Worm (Caenorhabditis elegans) whole organism, late embryonic: ENCODE results near the gene riok-3.

Experiments
- C08G9.2 ChIP-seq: sonication (generic microtip); optimal IDR thresholded peaks from 2 replicates; lab custom pipeline; 2016; ENCODE audit warnings: mild to moderate bottlenecking, missing genetic modification characterization, moderate library complexity, missing compliant biosample characterization
- C38D4.7 ChIP-seq: fragments of 200-800 bp; sonication (Bioruptor generic); optimal IDR thresholded peaks from 2 replicates; lab custom pipeline; 2018; ENCODE audit warnings: mild to moderate bottlenecking, missing genetic modification characterization, moderate library complexity, missing compliant biosample characterization
- K02D7.2 ChIP-seq: sonication (generic microtip); optimal IDR thresholded peaks from 2 replicates; lab custom pipeline; 2017; ENCODE audit warnings: mild to moderate bottlenecking, missing genetic modification characterization, missing compliant biosample characterization
- K09A11.1 ChIP-seq: sonication (generic microtip); optimal IDR thresholded peaks from 2 replicates; lab custom pipeline; 2017; ENCODE audit warnings: antibody characterized with exemption, mild to moderate bottlenecking, missing genetic modification characterization, missing compliant biosample characterization; ENCODE audit not compliant: insufficient read depth
- T23F11.4 ChIP-seq: fragments of 200-800 bp; sonication (Bioruptor generic); optimal IDR thresholded peaks from 2 replicates; lab custom pipeline; 2018; ENCODE audit warnings: mild to moderate bottlenecking, missing genetic modification characterization, missing compliant biosample characterization
- ama-1 ChIP-seq: fragments of 150-350 bp; optimal IDR thresholded peaks from 2 replicates; lab custom pipeline; 2014
- ceh-22 ChIP-seq: sonication (generic microtip); optimal IDR thresholded peaks from 2 replicates; lab custom pipeline; 2017; ENCODE audit warnings: missing biosample characterization, missing genetic modification characterization
- ceh-24 ChIP-seq: sonication (generic microtip); optimal IDR thresholded peaks from 2 replicates; lab custom pipeline; 2016; ENCODE audit warnings: mild to moderate bottlenecking, missing genetic modification characterization, missing compliant biosample characterization
- ceh-31 ChIP-seq: sonication (generic microtip); optimal IDR thresholded peaks from 2 replicates; lab custom pipeline; 2016; ENCODE audit warnings: missing genetic modification characterization, missing compliant biosample characterization
- ceh-34 ChIP-seq: sonication (generic microtip); optimal IDR thresholded peaks from 2 replicates; lab custom pipeline; 2016; ENCODE audit warnings: mild to moderate bottlenecking, missing genetic modification characterization, missing compliant biosample characterization
- ceh-48 ChIP-seq: sonication (generic microtip); optimal IDR thresholded peaks from 2 replicates; lab custom pipeline; 2016; ENCODE audit warnings: missing genetic modification characterization, inconsistent platforms, missing compliant biosample characterization
- ceh-6 ChIP-seq: fragments of 200-800 bp; sonication (Bioruptor generic); optimal IDR thresholded peaks from 2 replicates; lab custom pipeline; 2018; ENCODE audit warnings: mild to moderate bottlenecking, missing genetic modification characterization, missing compliant biosample characterization
- ceh-9 ChIP-seq: sonication (generic microtip); optimal IDR thresholded peaks from 2 replicates; lab custom pipeline; 2016; ENCODE audit warnings: mild to moderate bottlenecking, missing genetic modification characterization, inconsistent platforms, missing compliant biosample characterization
- che-1 ChIP-seq: sonication (generic microtip); optimal IDR thresholded peaks from 2 replicates; lab custom pipeline; 2016; ENCODE audit warnings: mild to moderate bottlenecking, missing genetic modification characterization, missing compliant biosample characterization
- elt-2 ChIP-seq: sonication (generic microtip); optimal IDR thresholded peaks from 2 replicates; lab custom pipeline; 2016; ENCODE audit warnings: missing genetic modification reagents, missing genetic modification characterization, missing compliant biosample characterization
- elt-4 ChIP-seq: sonication (generic microtip); optimal IDR thresholded peaks from 2 replicates; lab custom pipeline; 2016; ENCODE audit warnings: missing genetic modification characterization, missing compliant biosample characterization
- ets-4 ChIP-seq: sonication (generic microtip); optimal IDR thresholded peaks from 2 replicates; lab custom pipeline; 2016; ENCODE audit warnings: missing genetic modification characterization, missing compliant biosample characterization
- eyg-1 ChIP-seq: sonication (generic microtip); optimal IDR thresholded peaks from 2 replicates; lab custom pipeline; 2016; ENCODE audit warnings: missing genotype, missing genetic modification characterization, missing compliant biosample characterization
- fax-1 ChIP-seq: sonication (generic microtip); optimal IDR thresholded peaks from 2 replicates; lab custom pipeline; 2016; ENCODE audit warnings: missing genotype, missing genetic modification characterization, missing compliant biosample characterization
- fkh-6 ChIP-seq: sonication (generic microtip); optimal IDR thresholded peaks from 2 replicates; lab custom pipeline; 2016; ENCODE audit warnings: missing genetic modification characterization, missing compliant biosample characterization
- hlh-13 ChIP-seq: fragments of 200-800 bp; sonication (Bioruptor generic); optimal IDR thresholded peaks from 2 replicates; lab custom pipeline; 2018; ENCODE audit warnings: mild to moderate bottlenecking, missing genetic modification characterization, missing compliant biosample characterization
- hlh-15 ChIP-seq: sonication (generic microtip); optimal IDR thresholded peaks from 2 replicates; lab custom pipeline; 2016; ENCODE audit warnings: missing genetic modification characterization, missing compliant biosample characterization
- hlh-30 ChIP-seq: sonication (generic microtip); optimal IDR thresholded peaks from 2 replicates; lab custom pipeline; 2017; ENCODE audit warnings: antibody characterized with exemption, missing genetic modification characterization, missing compliant biosample characterization; ENCODE audit not compliant: insufficient read depth
- hlh-6 ChIP-seq: sonication (generic microtip); optimal IDR thresholded peaks from 2 replicates; lab custom pipeline; 2016; ENCODE audit warnings: missing genotype, missing genetic modification characterization, missing compliant biosample characterization
- lim-6 ChIP-seq: sonication (generic microtip); optimal IDR thresholded peaks from 2 replicates; lab custom pipeline; 2016; ENCODE audit warnings: missing genetic modification characterization, missing compliant biosample characterization
- mec-3 ChIP-seq: sonication (generic microtip); optimal IDR thresholded peaks from 2 replicates; lab custom pipeline; 2016; ENCODE audit warnings: borderline replicate concordance, missing genetic modification characterization, missing compliant biosample characterization
- nfya-1 ChIP-seq: sonication (generic microtip); optimal IDR thresholded peaks from 2 replicates; lab custom pipeline; 2017; ENCODE audit warnings: missing genetic modification characterization, mild to moderate bottlenecking, missing compliant biosample characterization, antibody characterized with exemption, moderate library complexity
- nhr-232 ChIP-seq: sonication (generic microtip); optimal IDR thresholded peaks from 2 replicates; lab custom pipeline; 2016; ENCODE audit warnings: missing genetic modification characterization, missing compliant biosample characterization
- npax-4 ChIP-seq: sonication (generic microtip); optimal IDR thresholded peaks from 2 replicates; lab custom pipeline; 2016; ENCODE audit warnings: missing genetic modification characterization, missing compliant biosample characterization
- odd-2 ChIP-seq: sonication (generic microtip); optimal IDR thresholded peaks from 2 replicates; lab custom pipeline; 2017; ENCODE audit warnings: antibody characterized with exemption, mild to moderate bottlenecking, missing genetic modification characterization, missing compliant biosample characterization
- pag-3 ChIP-seq: sonication (generic microtip); optimal IDR thresholded peaks from 2 replicates; lab custom pipeline; 2016; ENCODE audit warnings: missing compliant biosample characterization, missing genetic modification characterization, borderline replicate concordance
- pat-9 ChIP-seq: fragments of 200-800 bp; sonication (Bioruptor generic); optimal IDR thresholded peaks from 2 replicates; lab custom pipeline; 2018; ENCODE audit warnings: mild to moderate bottlenecking, missing genetic modification characterization, moderate library complexity, missing compliant biosample characterization
- pax-1 ChIP-seq: fragments of 150-350 bp; optimal IDR thresholded peaks from 2 replicates; lab custom pipeline; 2014; ENCODE audit warnings: missing biosample characterization, missing genetic modification characterization
- pha-2 ChIP-seq: sonication (generic microtip); optimal IDR thresholded peaks from 2 replicates; lab custom pipeline; 2017; ENCODE audit warnings: mild to moderate bottlenecking, missing genetic modification characterization, missing compliant biosample characterization
- pqm-1 ChIP-seq: sonication (generic microtip); optimal IDR thresholded peaks from 2 replicates; lab custom pipeline; 2016; ENCODE audit warnings: missing genetic modification characterization, missing compliant biosample characterization
- ref-2 ChIP-seq: sonication (generic microtip); optimal IDR thresholded peaks from 2 replicates; lab custom pipeline; 2016; ENCODE audit warnings: missing genetic modification characterization, missing compliant biosample characterization
- rnt-1 ChIP-seq: sonication (generic microtip); optimal IDR thresholded peaks from 2 replicates; lab custom pipeline; 2016; ENCODE audit warnings: missing genetic modification characterization, missing compliant biosample characterization
- sox-4 ChIP-seq: sonication (generic microtip); optimal IDR thresholded peaks from 2 replicates; lab custom pipeline; 2017; ENCODE audit warnings: mild to moderate bottlenecking, missing genetic modification characterization, inconsistent platforms, missing compliant biosample characterization
- syd-9 ChIP-seq: sonication (generic microtip); optimal IDR thresholded peaks from 2 replicates; lab custom pipeline; 2016; ENCODE audit warnings: mild to moderate bottlenecking, missing genetic modification characterization, moderate library complexity, missing compliant biosample characterization
- tbx-2 ChIP-seq: sonication (generic microtip); optimal IDR thresholded peaks from 2 replicates; lab custom pipeline; 2016; ENCODE audit warnings: missing genetic modification characterization, missing compliant biosample characterization
- tbx-7 ChIP-seq: sonication (generic microtip); optimal IDR thresholded peaks from 2 replicates; lab custom pipeline; 2016; ENCODE audit warnings: missing genotype, missing genetic modification characterization, missing compliant biosample characterization
- ttx-3 ChIP-seq: sonication (generic microtip); optimal IDR thresholded peaks from 2 replicates; lab custom pipeline; 2016; ENCODE audit warnings: missing genetic modification reagents, missing genetic modification characterization, missing compliant biosample characterization
- unc-3 ChIP-seq, 2 experiments: fragments of 200-800 bp in 1 of 2; sonication (Bioruptor generic) in 1 of 2; sonication (generic microtip) in 1 of 2; conservative IDR thresholded peaks in 1 of 2; optimal IDR thresholded peaks in 1 of 2; 2 replicates each; pipeline versions ENCODE4 v1.3.6 to Lab custom; 2016 to 2022; ENCODE audit warnings: missing compliant biosample characterization in 2 of 2, missing genetic modification characterization in 2 of 2, missing genetic modification reagents in 1 of 2
- unc-55 ChIP-seq: sonication (generic microtip); optimal IDR thresholded peaks from 2 replicates; lab custom pipeline; 2017; ENCODE audit warnings: missing biosample characterization, missing genetic modification reagents, missing genetic modification characterization
- unc-86 ChIP-seq: sonication (generic microtip); optimal IDR thresholded peaks from 2 replicates; lab custom pipeline; 2016; ENCODE audit warnings: missing genetic modification characterization, missing compliant biosample characterization
- ztf-16 ChIP-seq: sonication (generic microtip); optimal IDR thresholded peaks from 2 replicates; lab custom pipeline; 2017; ENCODE audit warnings: missing genetic modification characterization, missing compliant biosample characterization

Gene riok-3

DNA sequence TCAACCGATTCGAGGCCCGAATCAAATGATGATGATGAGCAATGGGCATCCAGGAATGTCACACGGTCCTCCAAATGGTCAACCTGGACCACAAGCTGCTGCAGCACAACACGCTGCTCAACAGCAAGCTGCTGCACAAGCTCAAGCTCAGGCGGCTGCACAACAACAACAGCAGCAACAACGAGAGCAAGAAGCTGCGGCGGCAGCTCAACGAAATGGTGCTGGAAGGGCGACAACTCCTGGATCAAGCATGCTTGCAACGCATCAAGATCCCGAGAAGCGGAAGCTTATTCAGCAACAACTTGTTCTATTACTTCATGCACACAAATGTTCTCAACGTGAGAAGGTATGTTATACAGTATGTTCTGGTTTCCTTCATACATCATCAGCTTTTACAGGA, 36.8 kb downstream of the riok-3 start:
- TF ChIP-seq unc-3 (GFP tag; conservative IDR thresholded peaks at IDR 0.05; lab: Robert Waterston, UW) (no peak), unc-3 (tag; optimal IDR thresholded peaks at IDR 0.05; lab: Kevin White, UChicago) (no peak), pqm-1 (tag; lab: Kevin White, UChicago) (no peak), hlh-30 (tag; lab: Kevin White, UChicago) (no peak), che-1 (no peak)

DNA sequence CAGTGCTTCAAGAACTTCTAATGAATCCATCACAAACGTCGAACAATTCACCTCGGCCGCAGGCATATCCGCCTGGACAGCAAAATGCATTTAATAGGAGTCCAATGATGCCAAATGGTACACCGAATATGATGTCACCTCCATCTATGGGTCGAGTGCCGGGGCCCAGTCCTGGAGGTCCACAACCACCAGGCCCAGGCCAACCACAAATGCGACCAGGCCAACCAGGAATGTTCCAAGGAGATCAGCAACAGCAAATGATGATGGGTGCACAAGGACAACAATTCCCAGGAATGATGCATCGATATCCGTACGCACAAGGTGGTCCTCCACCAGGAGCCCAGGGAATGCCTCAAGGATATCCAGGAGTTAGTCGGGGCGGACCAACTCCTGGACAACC, 37.7 kb downstream of the riok-3 start:
- TF ChIP-seq elt-4 (tag; lab: Kevin White, UChicago): no peak
- TF ChIP-seq mec-3: peak; percentile 37
- TF ChIP-seq ref-2 (tag; lab: Kevin White, UChicago): peak; percentile 43
- TF ChIP-seq, all 69 proteins: peak for 2

DNA sequence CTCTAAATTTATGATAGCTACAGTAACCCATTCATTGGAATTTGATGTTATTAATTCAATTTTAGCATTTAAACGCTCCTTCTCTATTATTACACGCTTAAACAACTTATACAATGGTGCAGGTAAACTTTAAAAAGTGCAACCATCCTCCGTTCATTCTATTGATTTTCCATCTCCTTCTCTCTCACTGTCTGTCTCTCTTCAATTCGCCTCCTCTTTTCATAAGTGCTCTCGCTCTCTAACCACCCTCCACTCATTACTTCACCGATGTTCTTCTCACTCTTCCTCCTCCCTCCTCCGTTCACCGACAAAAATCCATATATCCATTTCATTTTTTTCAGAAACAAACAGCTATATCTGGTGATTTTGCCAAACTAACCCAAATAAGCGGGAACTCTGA, 38.6 kb downstream of the riok-3 start, which contains the start of gene cbp-1:
Gene cbp-1, plus strand, starts transcription at position 335 of the 400 bp plus-strand sequence.
- TF ChIP-seq pax-1 (tag; lab: Kevin White, UChicago) (peak; percentile 13), nfya-1 (peak; percentile 57), ceh-48 (tag; lab: Kevin White, UChicago) (peak; percentile 86), ceh-31 (tag; lab: Kevin White, UChicago) (peak; percentile 41), unc-55 (GFP tag; lab: Kevin White, UChicago) (peak; percentile 32), tbx-2 (tag; lab: Kevin White, UChicago) (no peak)

DNA sequence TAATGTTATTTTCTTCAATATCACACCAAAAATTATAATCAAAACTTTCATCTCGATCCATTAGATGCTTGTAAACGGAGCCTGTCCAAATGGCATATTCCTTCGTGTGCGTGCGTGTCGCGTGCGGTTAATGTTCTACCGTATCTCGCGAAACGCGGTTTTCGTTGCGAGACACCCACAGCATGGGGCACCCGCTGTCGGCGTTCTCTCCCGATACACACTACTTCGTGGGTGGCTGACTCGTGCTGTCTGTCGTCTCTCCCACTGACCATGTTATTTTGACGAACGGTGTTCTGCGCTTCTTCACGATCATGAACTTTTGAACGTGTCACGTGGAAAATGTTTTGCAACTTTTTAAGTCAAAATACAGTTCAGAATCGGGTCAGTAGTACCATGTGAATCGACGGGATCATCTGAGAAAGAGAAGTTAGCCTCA, 39.3 kb downstream of the riok-3 start:
- TF ChIP-seq lim-6: no peak
- no peak for TF ChIP-seq nhr-232 (tag; lab: Kevin White, UChicago)
- peak; percentile 59 for TF ChIP-seq tbx-7 (tag; lab: Kevin White, UChicago)
- TF ChIP-seq ceh-9 (tag; lab: Kevin White, UChicago): no peak
- TF ChIP-seq ceh-6 (GFP tag; lab: Kevin White, UChicago): peak; percentile 79
- TF ChIP-seq ttx-3 (tag; lab: Kevin White, UChicago): peak; percentile 22
- TF ChIP-seq ceh-34 (tag; lab: Kevin White, UChicago): peak; percentile 93
- TF ChIP-seq pat-9 (tag; lab: Kevin White, UChicago): peak; percentile 77
- TF ChIP-seq fkh-6 (tag; lab: Kevin White, UChicago): peak; percentile 20
- peak; percentile 56 for TF ChIP-seq pax-1 (tag; lab: Kevin White, UChicago)
- TF ChIP-seq K02D7.2 (tag; lab: Kevin White, UChicago): peak; percentile 29
- TF ChIP-seq pag-3: no peak
- TF ChIP-seq C38D4.7 (GFP tag; lab: Kevin White, UChicago): peak; percentile 66
- TF ChIP-seq T23F11.4 (GFP tag; lab: Kevin White, UChicago): peak; percentile 74
- TF ChIP-seq odd-2: no peak
- peak; percentile 79 for TF ChIP-seq pha-2 (tag; lab: Kevin White, UChicago)
- TF ChIP-seq elt-4 (tag; lab: Kevin White, UChicago): no peak
- no peak for TF ChIP-seq ceh-48 (tag; lab: Kevin White, UChicago)
- TF ChIP-seq hlh-6 (tag; lab: Kevin White, UChicago): no peak
- no peak for TF ChIP-seq ceh-22
- no peak for TF ChIP-seq hlh-13 (GFP tag; lab: Kevin White, UChicago)
- peak; percentile 62 for TF ChIP-seq ets-4 (tag; lab: Kevin White, UChicago)
- TF ChIP-seq K09A11.1 (tag; lab: Kevin White, UChicago): peak; percentile 36
- TF ChIP-seq unc-86 (tag; lab: Kevin White, UChicago): peak; percentile 52
- TF ChIP-seq ceh-24 (tag; lab: Kevin White, UChicago): no peak
- peak; percentile 94 for TF ChIP-seq rnt-1 (tag; lab: Kevin White, UChicago)
- no peak for TF ChIP-seq mec-3
- TF ChIP-seq ama-1 (lab: Kevin White, UChicago): peak; percentile 96
- TF ChIP-seq C08G9.2 (tag; lab: Kevin White, UChicago): peak; percentile 57
- TF ChIP-seq hlh-15 (tag; lab: Kevin White, UChicago): no peak
- TF ChIP-seq elt-2: peak; percentile 78
- TF ChIP-seq eyg-1 (tag; lab: Kevin White, UChicago): peak; percentile 52
- peak; percentile 81 for TF ChIP-seq ztf-16 (tag; lab: Kevin White, UChicago)
- TF ChIP-seq fax-1: peak; percentile 43
- peak; percentile 84 for TF ChIP-seq syd-9 (tag; lab: Kevin White, UChicago)
- TF ChIP-seq npax-4 (tag; lab: Kevin White, UChicago): no peak
- TF ChIP-seq sox-4 (tag; lab: Kevin White, UChicago): peak; percentile 72
- peak; percentile 92 for TF ChIP-seq tbx-2 (tag; lab: Kevin White, UChicago)
